Worm (Caenorhabditis elegans): ENCODE measurements around the gene svh-1.

ce11 chrIV:8173610-8174009 lies 32.8 kb upstream of the svh-1 start:
- TF ChIP-seq ztf-16 (tag; optimal IDR thresholded peaks at IDR 0.05) (no peak), hlh-8 (tag; optimal IDR thresholded peaks at IDR 0.05) (no peak), syd-9 (tag; optimal IDR thresholded peaks at IDR 0.05) (no peak), ceh-2 (tag; optimal IDR thresholded peaks at IDR 0.05) (no peak), pha-4 (tag; optimal IDR thresholded peaks at IDR 0.05) (no peak), T23F11.4 (GFP tag; optimal IDR thresholded peaks at IDR 0.05) (no peak), ttx-3 (tag; optimal IDR thresholded peaks at IDR 0.05) (no peak), ets-4 (tag; optimal IDR thresholded peaks at IDR 0.05) (no peak), nhr-11 (tag; optimal IDR thresholded peaks at IDR 0.05) (no peak), pag-3 (tag; optimal IDR thresholded peaks at IDR 0.05; ENCODE audit: borderline replicate concordance) (no peak), nfya-1 (tag; optimal IDR thresholded peaks at IDR 0.05) (no peak), elt-2 (tag; optimal IDR thresholded peaks at IDR 0.05) (no peak), C08G9.2 (tag; optimal IDR thresholded peaks at IDR 0.05) (no peak), rnt-1 (tag; optimal IDR thresholded peaks at IDR 0.05) (no peak)

Data from whole organism, late embryonic.